Fruit fly (Drosophila melanogaster) whole organism, prepupa: ENCODE data around the gene fwd.

ENCODE experiments used
- CG10631 ChIP-seq: fragments of 200-800 bp; sonication (Bioruptor generic); optimal IDR thresholded peaks from 2 replicates; lab custom pipeline; 2016; ENCODE audit warnings: missing biosample characterization, missing genetic modification characterization
- CG6163 ChIP-seq: fragments of 200-800 bp; sonication (Bioruptor generic); IDR thresholded peaks from 3 replicates; pipeline ENCODE4 v1.3.6; 2022; ENCODE audit warnings: missing biosample characterization, missing genetic modification characterization
- CG6854 ChIP-seq: fragments of 200-800 bp; sonication (Bioruptor generic); optimal IDR thresholded peaks from 2 replicates; lab custom pipeline; 2017; ENCODE audit warnings: missing biosample characterization, mild to moderate bottlenecking, missing genetic modification characterization
- CG7368 ChIP-seq: fragments of 200-800 bp; sonication (Bioruptor generic); optimal IDR thresholded peaks from 3 replicates; lab custom pipeline; 2016; ENCODE audit warnings: missing biosample characterization, missing genetic modification characterization
- CG8119 ChIP-seq: fragments of 200-800 bp; sonication (Bioruptor generic); IDR thresholded peaks from 3 replicates; pipeline ENCODE4 v1.3.6; 2022; ENCODE audit warnings: missing biosample characterization, missing genetic modification characterization
- CG8319 ChIP-seq: fragments of 200-800 bp; sonication (Bioruptor generic); optimal IDR thresholded peaks from 3 replicates; lab custom pipeline; 2016; ENCODE audit warnings: missing biosample characterization, missing genetic modification characterization
- Met ChIP-seq: fragments of 200-800 bp; sonication (Bioruptor generic); optimal IDR thresholded peaks from 3 replicates; lab custom pipeline; 2016; ENCODE audit warnings: missing biosample characterization, missing genetic modification characterization
- OdsH ChIP-seq: fragments of 200-800 bp; sonication (Bioruptor generic); optimal IDR thresholded peaks from 3 replicates; lab custom pipeline; 2016; ENCODE audit warnings: missing biosample characterization, missing genetic modification characterization
- acj6 ChIP-seq: fragments of 200-800 bp; sonication (Bioruptor generic); optimal IDR thresholded peaks from 3 replicates; lab custom pipeline; 2016; ENCODE audit warnings: missing biosample characterization, missing genetic modification characterization
- net ChIP-seq: fragments of 200-800 bp; sonication (Bioruptor generic); optimal IDR thresholded peaks from 3 replicates; lab custom pipeline; 2016; ENCODE audit warnings: missing biosample characterization, missing genetic modification characterization

The fwd gene

DNA sequence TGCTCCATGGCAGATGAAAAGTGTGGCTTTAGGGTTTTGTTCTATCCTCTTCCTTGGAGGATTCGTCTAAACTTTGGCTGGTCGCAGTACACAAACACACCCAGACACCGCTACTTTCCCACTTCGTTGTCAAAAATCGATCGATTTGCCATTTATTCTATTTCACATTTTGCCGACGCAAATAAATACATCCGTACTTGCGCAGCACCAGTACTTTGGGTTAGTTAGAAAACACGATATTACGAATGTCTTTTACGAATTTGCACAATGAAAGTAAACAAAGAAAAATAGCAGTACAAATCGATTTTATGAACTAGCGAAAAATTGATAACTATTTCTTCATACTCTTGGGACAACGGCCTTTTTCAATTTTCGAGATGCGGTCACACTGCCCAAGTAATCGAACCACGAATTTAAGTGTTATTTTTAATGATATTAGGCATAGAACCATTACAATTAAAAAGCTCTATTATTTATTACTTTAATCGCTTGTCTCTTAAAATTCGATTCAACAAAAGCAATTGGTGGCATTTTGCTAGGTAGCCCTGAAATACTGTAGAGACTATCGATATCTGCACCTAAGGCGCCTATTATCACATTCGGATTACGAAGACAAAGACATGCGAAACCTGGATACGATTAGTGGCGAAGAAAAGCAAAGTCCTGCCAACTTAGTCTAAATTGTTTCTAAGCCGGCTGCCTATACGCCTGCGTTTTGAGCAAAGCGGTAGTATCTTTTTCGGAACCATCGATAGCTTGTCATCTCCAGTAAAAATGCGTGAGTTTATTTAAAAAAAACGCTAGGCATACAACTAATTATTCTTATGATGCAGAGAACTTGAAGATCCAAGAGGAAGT is 61.8 kb downstream of the fwd start, which contains the start of the genes DIP2 and wac (continued):
- TF ChIP-seq net (no peak), acj6 (GFP tag; lab: Kevin White, UChicago) (peak; percentile 62), CG6854 (GFP tag; lab: Kevin White, UChicago) (no peak), OdsH (GFP tag; lab: Kevin White, UChicago) (no peak), CG10631 (GFP tag; lab: Kevin White, UChicago) (peak; percentile 72), CG8119 (GFP tag; lab: Robert Waterston, UW) (no peak), Met (GFP tag; lab: Kevin White, UChicago) (no peak), CG8319 (GFP tag; lab: Kevin White, UChicago) (peak; percentile 24), CG6163 (GFP tag; lab: Robert Waterston, UW) (no peak), CG7368 (peak; percentile 60)
- TF ChIP-seq, all 60 proteins: peak for 16
